Worm (Caenorhabditis elegans) whole organism, early embryonic: Measurements from ENCODE around the gene C06G1.1.

Experiments used
- B0310.2 ChIP-seq: sonication (generic microtip); optimal IDR thresholded peaks from 2 replicates; lab custom pipeline; 2016; ENCODE audit warnings: mild to moderate bottlenecking, missing genetic modification characterization, missing compliant biosample characterization
- F13C5.2 ChIP-seq: sonication (generic microtip); optimal IDR thresholded peaks from 2 replicates; lab custom pipeline; 2017; ENCODE audit warnings: mild to moderate bottlenecking, missing genetic modification characterization, inconsistent platforms, missing compliant biosample characterization
- aly-1 ChIP-seq: sonication (generic microtip); optimal IDR thresholded peaks from 2 replicates; lab custom pipeline; 2016; ENCODE audit warnings: missing genetic modification characterization, missing compliant biosample characterization
- ama-1 ChIP-seq: fragments of 150-350 bp; optimal IDR thresholded peaks from 2 replicates; lab custom pipeline; 2014
- ceh-13 ChIP-seq: fragments of 200-800 bp; sonication (Bioruptor generic); optimal IDR thresholded peaks from 2 replicates; lab custom pipeline; 2018; ENCODE audit warnings: mild to moderate bottlenecking, missing genetic modification characterization, missing compliant biosample characterization
- ceh-36 ChIP-seq: sonication (generic microtip); optimal IDR thresholded peaks from 2 replicates; lab custom pipeline; 2016; ENCODE audit warnings: missing genetic modification characterization, inconsistent platforms, missing compliant biosample characterization
- ets-7 ChIP-seq: sonication (generic microtip); optimal IDR thresholded peaks from 2 replicates; lab custom pipeline; 2016; ENCODE audit warnings: missing genotype, missing genetic modification characterization, missing compliant biosample characterization
- flt-1 ChIP-seq: fragments of 200-800 bp; sonication (Bioruptor generic); IDR thresholded peaks from 2 replicates; pipeline ENCODE4 v1.3.6; 2022; ENCODE audit warnings: missing genetic modification characterization, missing compliant biosample characterization
- hmbx-1 ChIP-seq: sonication (generic microtip); optimal IDR thresholded peaks from 2 replicates; lab custom pipeline; 2016; ENCODE audit warnings: mild to moderate bottlenecking, missing genetic modification characterization, missing compliant biosample characterization
- hmg-4 ChIP-seq: fragments of 200-800 bp; sonication (Bioruptor generic); optimal IDR thresholded peaks from 2 replicates; lab custom pipeline; 2018; ENCODE audit warnings: mild to moderate bottlenecking, missing genetic modification characterization, missing compliant biosample characterization
- hnd-1 ChIP-seq: sonication (generic microtip); optimal IDR thresholded peaks from 2 replicates; lab custom pipeline; 2016; ENCODE audit warnings: missing genetic modification characterization, missing compliant biosample characterization
- pes-1 ChIP-seq: fragments of 200-800 bp; sonication (Bioruptor generic); IDR thresholded peaks from 2 replicates; pipeline ENCODE4 v1.3.6; 2022; ENCODE audit warnings: missing genetic modification reagents, missing genetic modification characterization, missing compliant biosample characterization
- scrt-1 ChIP-seq: fragments of 200-800 bp; sonication (Bioruptor generic); IDR thresholded peaks from 2 replicates; pipeline ENCODE4 v1.3.6; 2022; ENCODE audit warnings: missing genetic modification characterization, missing compliant biosample characterization
- sea-1 ChIP-seq: fragments of 200-800 bp; sonication (Bioruptor generic); conservative IDR thresholded peaks from 2 replicates; pipeline ENCODE4 v1.3.6; 2022; ENCODE audit warnings: missing genetic modification characterization, missing compliant biosample characterization
- tbx-11 ChIP-seq: fragments of 200-800 bp; sonication (Bioruptor generic); IDR thresholded peaks from 2 replicates; pipeline ENCODE4 v1.3.6; 2022; ENCODE audit warnings: missing genetic modification characterization, missing compliant biosample characterization
- tbx-37 ChIP-seq: fragments of 200-800 bp; sonication (Bioruptor generic); conservative IDR thresholded peaks from 2 replicates; pipeline ENCODE4 v1.3.6; 2022; ENCODE audit warnings: missing genetic modification reagents, missing genetic modification characterization, missing compliant biosample characterization
- tra-4 ChIP-seq: sonication (generic microtip); optimal IDR thresholded peaks from 2 replicates; lab custom pipeline; 2017; ENCODE audit warnings: missing genetic modification characterization, missing compliant biosample characterization

Gene C06G1.1

DNA sequence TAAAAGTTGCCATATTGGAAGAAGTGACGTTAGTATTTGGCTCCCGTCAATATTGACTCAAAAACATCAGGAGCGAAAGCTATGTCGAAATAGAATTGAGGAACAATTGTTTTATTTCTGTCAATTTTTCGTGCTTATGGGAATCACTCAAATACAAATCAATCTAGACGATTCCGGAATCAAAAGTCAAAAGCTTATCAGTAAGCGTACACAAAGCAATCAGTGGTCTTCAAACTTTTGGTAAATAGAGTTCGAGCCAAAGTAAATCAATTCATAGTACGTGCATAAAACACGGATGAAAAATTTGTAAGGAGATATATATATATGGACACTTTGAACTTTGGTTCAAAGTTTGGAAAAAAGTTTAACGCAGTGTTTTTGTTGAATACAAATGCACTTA is 44.9 kb downstream of the C06G1.1 start:
- no peak for TF ChIP-seq hmg-4
- no peak for TF ChIP-seq ceh-36
- TF ChIP-seq B0310.2 (tag; lab: Kevin White, UChicago): no peak
- TF ChIP-seq ets-7 (tag; lab: Kevin White, UChicago): no peak
- no peak for TF ChIP-seq ama-1 (lab: Kevin White, UChicago)
- TF ChIP-seq scrt-1 (GFP tag; lab: Robert Waterston, UW): no peak
- no peak for TF ChIP-seq tbx-37

ce11 chrX:16679117-16679590 is 46.0 kb downstream of the C06G1.1 start, which contains the start of gene F22H10.2:
F22H10.2 (plus strand) TSS chrX:16679540.
- TF ChIP-seq tra-4 (tag; lab: Kevin White, UChicago): no peak
- no peak for TF ChIP-seq ceh-13 (GFP tag; lab: Kevin White, UChicago)
- no peak for TF ChIP-seq ceh-36
- TF ChIP-seq B0310.2 (tag; lab: Kevin White, UChicago): no peak
- no peak for TF ChIP-seq F13C5.2 (tag; lab: Kevin White, UChicago)
- no peak for TF ChIP-seq scrt-1 (GFP tag; lab: Robert Waterston, UW)
- TF ChIP-seq ets-7 (tag; lab: Kevin White, UChicago): no peak
- TF ChIP-seq hmg-4: no peak
- no peak for TF ChIP-seq pes-1

DNA sequence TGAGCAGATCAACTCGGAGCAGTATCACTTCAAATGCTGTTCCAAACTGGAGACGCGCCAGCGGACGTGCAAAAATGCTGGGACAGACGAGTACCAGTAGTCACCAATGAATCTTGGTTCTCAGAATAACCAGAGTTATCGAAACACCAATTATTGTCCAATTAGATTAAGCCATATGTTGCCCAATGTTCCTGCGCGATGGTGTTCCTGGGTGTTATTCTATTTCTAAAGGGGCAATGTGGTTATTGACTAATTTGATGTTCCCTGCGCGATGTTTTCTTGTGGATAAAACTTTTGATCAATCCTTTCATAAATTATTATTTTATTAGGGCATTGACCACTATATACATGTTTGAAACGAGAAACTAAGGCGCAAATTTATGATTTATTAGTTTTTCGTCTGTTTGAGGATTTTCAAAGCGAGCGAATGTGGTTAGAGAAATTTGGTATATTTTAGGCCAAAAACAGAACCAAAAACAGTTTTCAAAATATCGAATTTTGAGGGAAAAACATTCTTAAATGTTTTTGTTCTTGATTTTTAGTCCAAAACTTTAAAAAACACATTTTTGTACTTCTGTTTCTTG is 48.9 kb downstream of the C06G1.1 start:
- TF ChIP-seq aly-1 (tag; lab: Kevin White, UChicago) (no peak), ceh-13 (GFP tag; lab: Kevin White, UChicago) (no peak), B0310.2 (tag; lab: Kevin White, UChicago) (no peak), tra-4 (tag; lab: Kevin White, UChicago) (no peak), hmbx-1 (tag; lab: Kevin White, UChicago) (no peak), ets-7 (tag; lab: Kevin White, UChicago) (no peak), hmg-4 (peak; percentile 33), tbx-11 (GFP tag; lab: Robert Waterston, UW) (no peak; the same call in 1 of the 2 replicates), flt-1 (GFP tag; lab: Robert Waterston, UW) (peak; percentile 52; the same call in 1 of the 2 replicates), tbx-37 (peak; percentile 72), hnd-1 (tag; lab: Kevin White, UChicago) (no peak), pes-1 (peak; percentile 57), ceh-36 (no peak), ama-1 (lab: Kevin White, UChicago) (no peak), scrt-1 (GFP tag; lab: Robert Waterston, UW) (0 out of 2 replicates have a peak, but pooled peaks have one; percentile 12), F13C5.2 (tag; lab: Kevin White, UChicago) (peak; percentile 95), sea-1 (GFP tag; lab: Robert Waterston, UW) (no peak)
